Fruit fly (Drosophila melanogaster) whole organism, wandering third instar larva: ENCODE data around the gene CG9483.

ENCODE experiments used
- Abd-B ChIP-seq: fragments of >200 bp; optimal IDR thresholded peaks from 2 replicates; lab custom pipeline; 2017; ENCODE audit warnings: missing biosample characterization, missing genetic modification characterization
- CrebA ChIP-seq: fragments of 200-800 bp; sonication (Bioruptor generic); optimal IDR thresholded peaks from 2 replicates; lab custom pipeline; 2016; ENCODE audit warnings: missing biosample characterization, mild to moderate bottlenecking, missing genetic modification characterization, borderline replicate concordance
- OdsH ChIP-seq: fragments of 200-800 bp; sonication (Bioruptor generic); optimal IDR thresholded peaks from 2 replicates; lab custom pipeline; 2016; ENCODE audit warnings: missing biosample characterization, mild to moderate bottlenecking, missing genetic modification characterization
- h ChIP-seq: fragments of 200-800 bp; sonication (Bioruptor generic); optimal IDR thresholded peaks from 3 replicates; lab custom pipeline; 2016; ENCODE audit warnings: missing biosample characterization, mild to moderate bottlenecking, missing genetic modification characterization
- pan ChIP-seq: fragments of >200 bp; optimal IDR thresholded peaks from 2 replicates; lab custom pipeline; 2017
- psq ChIP-seq: fragments of 200-800 bp; sonication (Bioruptor generic); optimal IDR thresholded peaks from 3 replicates; lab custom pipeline; 2017; ENCODE audit warnings: missing biosample characterization, mild to moderate bottlenecking, missing genetic modification characterization, moderate library complexity
- tai ChIP-seq: sonication (Bioruptor generic); optimal IDR thresholded peaks from 2 replicates; lab custom pipeline; 2016; ENCODE audit warnings: missing biosample characterization, missing genetic modification characterization

dm6 chr2L:8828387-8828786 lies 38.2 kb upstream of the CG9483 start:
- TF ChIP-seq pan (lab: Kevin White, UChicago) (no peak), h (no peak), tai (GFP tag; lab: Kevin White, UChicago) (no peak), CrebA (GFP tag; lab: Kevin White, UChicago) (no peak), Abd-B (GFP tag; lab: Kevin White, UChicago) (no peak), psq (GFP tag; lab: Kevin White, UChicago) (no peak), OdsH (GFP tag; lab: Kevin White, UChicago) (no peak)
